Fruit fly (Drosophila melanogaster) Kc167 (cell line): Measurements from ENCODE around the gene IKKepsilon.

Experiments used
- Sin3A ChIP-seq: fragments of >200 bp; optimal IDR thresholded peaks from 2 replicates; lab custom pipeline; 2018; ENCODE audit warnings: missing external identifiers
- h ChIP-seq: fragments of >200 bp; optimal IDR thresholded peaks from 3 replicates; lab custom pipeline; 2018; ENCODE audit warnings: missing external identifiers
- insv ChIP-seq: fragments of >200 bp; optimal IDR thresholded peaks from 3 replicates; lab custom pipeline; 2018; ENCODE audit warnings: missing external identifiers
- psq ChIP-seq: fragments of >200 bp; optimal IDR thresholded peaks from 2 replicates; lab custom pipeline; 2017; ENCODE audit warnings: missing external identifiers

DNA sequence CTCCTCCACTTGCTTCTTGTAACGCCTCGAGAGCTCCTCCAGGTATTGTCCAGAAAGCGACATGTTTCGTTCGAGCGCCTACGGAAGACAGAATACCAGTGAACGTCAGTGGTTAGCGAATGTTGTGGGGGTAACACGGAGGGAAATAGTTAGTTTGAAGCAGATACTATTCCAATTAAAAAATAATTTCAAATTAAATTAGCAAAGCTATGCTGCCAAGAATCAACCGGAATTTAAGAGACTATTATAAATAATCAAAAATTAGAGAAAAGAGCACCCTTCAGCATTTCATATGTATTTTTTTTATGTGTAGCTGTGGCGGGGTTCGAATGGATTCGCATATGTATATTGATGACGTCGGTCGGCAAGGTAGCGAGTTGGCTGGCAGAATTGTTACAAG is 14.8 kb upstream of the IKKepsilon start:
- TF ChIP-seq psq = no peak
- no peak for TF ChIP-seq Sin3A (lab: Kevin White, UChicago)
- no peak for TF ChIP-seq h (lab: Kevin White, UChicago)
- no peak for TF ChIP-seq insv
